Worm (Caenorhabditis elegans): ENCODE results near the gene snb-6.

ce11 chrII:8895398-8895797 is 35.9 kb upstream of the snb-6 start:
- TF ChIP-seq aha-1 (tag; optimal IDR thresholded peaks at IDR 0.05) (no peak), ztf-4 (tag; optimal IDR thresholded peaks at IDR 0.05) (no peak), nhr-90 (tag; optimal IDR thresholded peaks at IDR 0.05; ENCODE audit: poor library complexity) (no peak), lin-39 (tag; optimal IDR thresholded peaks at IDR 0.05) (no peak), unc-62 (GFP tag; optimal IDR thresholded peaks at IDR 0.05) (no peak), ceh-82 (tag; optimal IDR thresholded peaks at IDR 0.05) (no peak), lin-15B (tag; optimal IDR thresholded peaks at IDR 0.05) (no peak), zip-4 (GFP tag; optimal IDR thresholded peaks at IDR 0.05) (no peak), jun-1 (tag; optimal IDR thresholded peaks at IDR 0.05) (no peak)
